Worm (Caenorhabditis elegans): ENCODE measurements around the gene mrck-1.

Gene mrck-1

DNA sequence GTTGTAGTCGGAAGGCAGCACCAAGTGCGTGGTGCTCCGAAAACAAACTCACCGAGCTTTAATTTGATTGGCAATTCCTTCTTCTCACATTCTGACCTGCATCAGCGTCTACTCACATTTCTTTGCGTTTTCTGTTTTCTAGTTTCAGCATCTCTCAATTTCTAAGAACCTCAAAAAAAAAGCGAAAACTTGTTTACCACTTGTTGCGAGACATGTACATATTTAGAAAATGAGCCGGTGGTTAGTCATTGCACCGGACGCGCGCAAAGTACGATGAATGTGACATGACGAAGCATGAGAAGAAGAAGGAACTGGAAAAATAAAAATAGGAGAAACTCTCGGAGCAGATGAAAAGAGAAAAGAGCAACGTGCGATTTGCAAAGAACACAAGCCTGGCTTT lies 22.5 kb downstream of the mrck-1 start:
- peak; percentile 10 for TF ChIP-seq pha-4 (tag; optimal IDR thresholded peaks at IDR 0.05)
- TF ChIP-seq ama-1 (optimal IDR thresholded peaks at IDR 0.05): no peak
- peak; percentile 29 for TF ChIP-seq pqm-1 (tag; optimal IDR thresholded peaks at IDR 0.05)
- TF ChIP-seq snpc-4 (tag; optimal IDR thresholded peaks at IDR 0.05): no peak
- TF ChIP-seq zag-1 (tag; optimal IDR thresholded peaks at IDR 0.05): no peak
- TF ChIP-seq ceh-9 (tag; optimal IDR thresholded peaks at IDR 0.05): no peak
- no peak for TF ChIP-seq lin-15B (tag; optimal IDR thresholded peaks at IDR 0.05)
- peak; percentile 48 for TF ChIP-seq hmg-11 (tag; optimal IDR thresholded peaks at IDR 0.05)
- TF ChIP-seq nhr-11 (tag; optimal IDR thresholded peaks at IDR 0.05): peak; percentile 85
- no peak for TF ChIP-seq fkh-2 (tag; optimal IDR thresholded peaks at IDR 0.05)
- no peak for TF ChIP-seq eor-1 (tag; optimal IDR thresholded peaks at IDR 0.05)
- no peak for TF ChIP-seq aly-2 (tag; optimal IDR thresholded peaks at IDR 0.05)
- TF ChIP-seq nhr-43 (tag; optimal IDR thresholded peaks at IDR 0.05; ENCODE audit: poor library complexity, severe bottlenecking): no peak
- peak; percentile 4 for TF ChIP-seq egl-5 (tag; optimal IDR thresholded peaks at IDR 0.05)
- peak; percentile 30 for TF ChIP-seq nfya-1 (tag; optimal IDR thresholded peaks at IDR 0.05; ENCODE audit: insufficient read depth)

- TF ChIP-seq elt-1 (tag; optimal IDR thresholded peaks at IDR 0.05) (no peak), nhr-43 (tag; optimal IDR thresholded peaks at IDR 0.05; ENCODE audit: poor library complexity, severe bottlenecking) (peak; percentile 70), aly-2 (tag; optimal IDR thresholded peaks at IDR 0.05) (no peak), elt-2 (tag; optimal IDR thresholded peaks at IDR 0.05) (peak; percentile 91), mml-1 (tag; optimal IDR thresholded peaks at IDR 0.05) (no peak), lin-15B (tag; optimal IDR thresholded peaks at IDR 0.05) (no peak), pqm-1 (tag; optimal IDR thresholded peaks at IDR 0.05) (peak; percentile 75), elt-3 (tag; optimal IDR thresholded peaks at IDR 0.05) (peak in 1 of 3 experiments; percentile 47), nhr-12 (tag; optimal IDR thresholded peaks at IDR 0.05) (no peak), tbx-2 (tag; optimal IDR thresholded peaks at IDR 0.05) (no peak), nhr-28 (tag; optimal IDR thresholded peaks at IDR 0.05) (no peak), fos-1 (tag; optimal IDR thresholded peaks at IDR 0.05) (no peak), nfya-1 (tag; optimal IDR thresholded peaks at IDR 0.05; ENCODE audit: insufficient read depth) (peak; percentile 25), R02D3.7 (tag; optimal IDR thresholded peaks at IDR 0.05) (no peak), pha-4 (tag; optimal IDR thresholded peaks at IDR 0.05) (no peak), nhr-237 (tag; optimal IDR thresholded peaks at IDR 0.05) (no peak), lsy-12 (tag; optimal IDR thresholded peaks at IDR 0.05) (no peak), zag-1 (tag; optimal IDR thresholded peaks at IDR 0.05) (no peak), mdl-1 (tag; optimal IDR thresholded peaks at IDR 0.05) (no peak), hmg-11 (tag; optimal IDR thresholded peaks at IDR 0.05) (no peak), nhr-23 (tag; optimal IDR thresholded peaks at IDR 0.05) (no peak), skn-1 (tag; optimal IDR thresholded peaks at IDR 0.05) (no peak), ceh-16 (tag; optimal IDR thresholded peaks at IDR 0.05) (no peak), nhr-25 (tag; optimal IDR thresholded peaks at IDR 0.05) (no peak), egl-27 (tag; optimal IDR thresholded peaks at IDR 0.05) (no peak), fkh-2 (tag; optimal IDR thresholded peaks at IDR 0.05) (no peak), ztf-11 (tag; optimal IDR thresholded peaks at IDR 0.05) (no peak), snpc-4 (tag; optimal IDR thresholded peaks at IDR 0.05) (no peak), egl-5 (tag; optimal IDR thresholded peaks at IDR 0.05) (no peak), ceh-9 (tag; optimal IDR thresholded peaks at IDR 0.05) (no peak), jun-1 (tag; optimal IDR thresholded peaks at IDR 0.05) (peak; percentile 50), nhr-76 (tag; optimal IDR thresholded peaks at IDR 0.05) (no peak)
Observed at ce11 chrV:6243260-6243659, 23.8 kb downstream of the mrck-1 start.

DNA sequence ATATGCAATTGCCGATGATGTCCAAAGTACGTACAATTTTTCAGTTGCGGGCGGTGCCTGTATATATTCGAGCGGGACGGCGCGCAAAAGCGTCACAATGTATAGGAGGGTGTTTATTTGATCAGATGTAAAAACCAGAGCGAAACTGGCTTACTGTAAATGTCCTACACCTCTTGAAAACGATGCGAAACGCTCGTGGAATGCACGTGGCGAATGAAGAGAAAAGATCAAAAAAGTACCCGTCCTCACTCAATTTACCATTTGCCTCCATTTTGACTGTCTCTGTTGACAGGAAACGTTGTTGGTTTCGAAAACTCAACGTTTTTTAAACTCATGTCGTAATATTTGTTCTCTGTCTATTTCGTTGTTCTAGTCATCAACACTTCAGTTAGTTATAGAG lies 26.4 kb downstream of the mrck-1 start:
- no peak for TF ChIP-seq ceh-28 (tag; optimal IDR thresholded peaks at IDR 0.05)
- no peak for TF ChIP-seq daf-12 (tag; optimal IDR thresholded peaks at IDR 0.05)
- no peak for TF ChIP-seq sea-2 (GFP tag; optimal IDR thresholded peaks at IDR 0.05)
- TF ChIP-seq snpc-4 (tag; optimal IDR thresholded peaks at IDR 0.05): no peak
- TF ChIP-seq nhr-12 (tag; optimal IDR thresholded peaks at IDR 0.05): no peak
- TF ChIP-seq skn-1 (tag; optimal IDR thresholded peaks at IDR 0.05): no peak
- peak; percentile 49 for TF ChIP-seq pqm-1 (tag; optimal IDR thresholded peaks at IDR 0.05)
- TF ChIP-seq nhr-43 (tag; optimal IDR thresholded peaks at IDR 0.05; ENCODE audit: poor library complexity, severe bottlenecking): peak; percentile 64
- TF ChIP-seq elt-3 (tag; optimal IDR thresholded peaks at IDR 0.05): no peak
- TF ChIP-seq jun-1 (tag; optimal IDR thresholded peaks at IDR 0.05): peak; percentile 61
- peak; percentile 5 for TF ChIP-seq nfya-1 (tag; optimal IDR thresholded peaks at IDR 0.05; ENCODE audit: insufficient read depth)
- peak; percentile 97 for TF ChIP-seq pha-4 (tag; optimal IDR thresholded peaks at IDR 0.05)
- no peak for TF ChIP-seq ceh-82 (tag; optimal IDR thresholded peaks at IDR 0.05)
- peak; percentile 80 for TF ChIP-seq nhr-25 (tag; optimal IDR thresholded peaks at IDR 0.05)
- TF ChIP-seq aly-2 (tag; optimal IDR thresholded peaks at IDR 0.05): no peak
- no peak for TF ChIP-seq egl-5 (tag; optimal IDR thresholded peaks at IDR 0.05)
- no peak for TF ChIP-seq ztf-11 (tag; optimal IDR thresholded peaks at IDR 0.05)
- peak; percentile 54 for TF ChIP-seq elt-2 (tag; optimal IDR thresholded peaks at IDR 0.05)
- TF ChIP-seq mml-1 (tag; optimal IDR thresholded peaks at IDR 0.05): peak; percentile 72
- TF ChIP-seq mdl-1 (tag; optimal IDR thresholded peaks at IDR 0.05): no peak
- TF ChIP-seq zag-1 (tag; optimal IDR thresholded peaks at IDR 0.05): no peak
- peak; percentile 1 for TF ChIP-seq lsy-12 (tag; optimal IDR thresholded peaks at IDR 0.05)
